Fruit fly (Drosophila melanogaster) whole organism, embryonic: ENCODE results near the gene CG11409.

Source experiments
- Abd-B ChIP-seq: fragments of 200-800 bp; sonication (Bioruptor generic); optimal IDR thresholded peaks from 2 replicates; lab custom pipeline; 2018; ENCODE audit warnings: missing biosample characterization, mild to moderate bottlenecking, missing genetic modification characterization, moderate library complexity
- Asciz ChIP-seq: fragments of 200-800 bp; sonication (Bioruptor generic); optimal IDR thresholded peaks from 2 replicates; lab custom pipeline; 2017; ENCODE audit warnings: missing biosample characterization, mild to moderate bottlenecking, missing genetic modification characterization, missing genetic modification reagents
- CG10462 ChIP-seq: fragments of 200-800 bp; sonication (Bioruptor generic); optimal IDR thresholded peaks from 2 replicates; lab custom pipeline; 2016; ENCODE audit warnings: missing biosample characterization, missing genetic modification characterization
- CG11093 ChIP-seq: fragments of 200-800 bp; sonication (Bioruptor generic); IDR thresholded peaks from 3 replicates; pipeline ENCODE4 v1.3.6; 2022; ENCODE audit warnings: missing biosample characterization, missing genetic modification characterization
- CG11696 ChIP-seq: fragments of 200-800 bp; sonication (Bioruptor generic); IDR thresholded peaks from 2 replicates; pipeline ENCODE4 v1.3.6; 2022; ENCODE audit warnings: missing biosample characterization, missing genetic modification characterization
- CG13775 ChIP-seq: fragments of 200-800 bp; sonication (Bioruptor generic); optimal IDR thresholded peaks from 3 replicates; lab custom pipeline; 2017; ENCODE audit warnings: missing biosample characterization, mild to moderate bottlenecking, missing genetic modification characterization
- CG14710 ChIP-seq: fragments of 200-800 bp; sonication (Bioruptor generic); optimal IDR thresholded peaks from 3 replicates; lab custom pipeline; 2019; ENCODE audit warnings: missing biosample characterization, mild to moderate bottlenecking, missing genetic modification characterization, moderate library complexity
- CG16815 ChIP-seq: fragments of 200-800 bp; sonication (Bioruptor generic); optimal IDR thresholded peaks from 3 replicates; lab custom pipeline; 2017; ENCODE audit warnings: missing biosample characterization, mild to moderate bottlenecking, missing genetic modification characterization
- CG17612 ChIP-seq: fragments of 200-800 bp; sonication (Bioruptor generic); IDR thresholded peaks from 2 replicates; pipeline ENCODE4 v1.3.6; 2022; ENCODE audit warnings: missing biosample characterization, missing genetic modification characterization
- CG2116 ChIP-seq: fragments of 200-800 bp; sonication (Bioruptor generic); optimal IDR thresholded peaks from 3 replicates; lab custom pipeline; 2018; ENCODE audit warnings: missing biosample characterization, mild to moderate bottlenecking, missing genetic modification characterization
- CG2120 ChIP-seq: fragments of 200-800 bp; sonication (Bioruptor generic); optimal IDR thresholded peaks from 3 replicates; lab custom pipeline; 2016; ENCODE audit warnings: missing biosample characterization, missing genetic modification characterization
- CG30431 ChIP-seq: fragments of 200-800 bp; sonication (Bioruptor generic); optimal IDR thresholded peaks from 2 replicates; lab custom pipeline; 2017; ENCODE audit warnings: missing biosample characterization, missing genetic modification characterization
- CG3407 ChIP-seq: fragments of 200-800 bp; sonication (Bioruptor generic); optimal IDR thresholded peaks from 2 replicates; lab custom pipeline; 2018; ENCODE audit warnings: missing biosample characterization, mild to moderate bottlenecking, missing genetic modification characterization
- CG3726 ChIP-seq: fragments of 200-800 bp; sonication (Bioruptor generic); IDR thresholded peaks from 3 replicates; pipeline ENCODE4, ENCODE4 v1.3.6; 2022; ENCODE audit warnings: missing biosample characterization, missing genetic modification characterization
- CG3838 ChIP-seq: fragments of 200-800 bp; sonication (Bioruptor generic); optimal IDR thresholded peaks from 3 replicates; lab custom pipeline; 2016; ENCODE audit warnings: missing biosample characterization, missing genetic modification characterization
- CG3995 ChIP-seq: fragments of 200-800 bp; sonication (Bioruptor generic); optimal IDR thresholded peaks from 3 replicates; lab custom pipeline; 2016; ENCODE audit warnings: missing biosample characterization, missing genetic modification characterization
- CG5245 ChIP-seq: fragments of 200-800 bp; sonication (Bioruptor generic); optimal IDR thresholded peaks from 3 replicates; lab custom pipeline; 2016; ENCODE audit warnings: missing biosample characterization, missing genetic modification characterization
- Chrac-16 ChIP-seq: fragments of 200-800 bp; sonication (Bioruptor generic); optimal IDR thresholded peaks from 3 replicates; lab custom pipeline; 2016; ENCODE audit warnings: missing biosample characterization, missing genetic modification characterization
- D19B ChIP-seq: fragments of 200-800 bp; sonication (Bioruptor generic); optimal IDR thresholded peaks from 2 replicates; lab custom pipeline; 2017; ENCODE audit warnings: missing biosample characterization, mild to moderate bottlenecking, missing genetic modification characterization
- Elba2 ChIP-seq: fragments of 200-800 bp; sonication (Bioruptor generic); optimal IDR thresholded peaks from 3 replicates; lab custom pipeline; 2016; ENCODE audit warnings: missing biosample characterization, missing genetic modification characterization
- Ets65A ChIP-seq: fragments of 200-800 bp; sonication (Bioruptor generic); peaks from one replicate; lab custom pipeline; 2016; ENCODE audit warnings: missing biosample characterization, missing genetic modification characterization
- HLH4C ChIP-seq: fragments of 200-800 bp; sonication (Bioruptor generic); IDR thresholded peaks from 3 replicates; pipeline ENCODE4 v1.3.6; 2022; ENCODE audit warnings: missing biosample characterization, missing genetic modification characterization; ENCODE audit not compliant: partially characterized antibody
- Med ChIP-seq: fragments of 200-800 bp; sonication (Bioruptor generic); peaks from one replicate; lab custom pipeline; 2016; ENCODE audit warnings: missing biosample characterization, missing genetic modification characterization, mild to moderate bottlenecking, inconsistent platforms, moderate library complexity
- Mrtf ChIP-seq: fragments of 200-800 bp; sonication (Bioruptor generic); IDR thresholded peaks from 3 replicates; pipeline ENCODE4 v1.3.6; 2022; ENCODE audit warnings: missing biosample characterization, missing genetic modification characterization
- PHDP ChIP-seq: fragments of 200-800 bp; sonication (Bioruptor generic); optimal IDR thresholded peaks from 3 replicates; lab custom pipeline; 2018; ENCODE audit warnings: missing biosample characterization, mild to moderate bottlenecking, missing genetic modification characterization, moderate library complexity
- Pdp1 ChIP-seq, 2 experiments: fragments of 200-800 bp; sonication (Bioruptor generic); optimal IDR thresholded peaks; 3 replicates each; lab custom pipeline; 2016; ENCODE audit warnings: missing biosample characterization in 2 of 2, missing genetic modification characterization in 2 of 2, mild to moderate bottlenecking in 1 of 2, moderate library complexity in 1 of 2
- Sin3A ChIP-seq: fragments of >200 bp; optimal IDR thresholded peaks from 2 replicates; lab custom pipeline; 2018
- al ChIP-seq: fragments of 200-800 bp; sonication (Bioruptor generic); IDR thresholded peaks from 2 replicates; pipeline ENCODE4 v1.3.6; 2022; ENCODE audit warnings: missing biosample characterization, missing genetic modification characterization
- aop ChIP-seq: fragments of 200-800 bp; sonication (Bioruptor generic); IDR thresholded peaks from 2 replicates; pipeline ENCODE4 v1.3.6; 2022; ENCODE audit warnings: missing biosample characterization, missing genetic modification characterization
- ase ChIP-seq: fragments of 200-800 bp; sonication (Bioruptor generic); IDR thresholded peaks from 3 replicates; pipeline ENCODE4 v1.3.6; 2022; ENCODE audit warnings: missing biosample characterization, missing genetic modification characterization
- az2 ChIP-seq: fragments of 200-800 bp; sonication (Bioruptor generic); optimal IDR thresholded peaks from 3 replicates; lab custom pipeline; 2016; ENCODE audit warnings: missing biosample characterization, missing genetic modification characterization
- bab2 ChIP-seq: fragments of 200-800 bp; sonication (Bioruptor generic); optimal IDR thresholded peaks from 2 replicates; lab custom pipeline; 2016; ENCODE audit warnings: missing biosample characterization, missing genetic modification characterization
- bigmax ChIP-seq: fragments of 200-800 bp; sonication (Bioruptor generic); optimal IDR thresholded peaks from 2 replicates; lab custom pipeline; 2018; ENCODE audit warnings: missing biosample characterization, mild to moderate bottlenecking, missing genetic modification characterization
- cato ChIP-seq: fragments of 200-800 bp; sonication (Bioruptor generic); optimal IDR thresholded peaks from 2 replicates; lab custom pipeline; 2016; ENCODE audit warnings: missing biosample characterization, missing genetic modification characterization, borderline replicate concordance
- cwo ChIP-seq: fragments of 200-800 bp; sonication (Bioruptor generic); optimal IDR thresholded peaks from 3 replicates; lab custom pipeline; 2017; ENCODE audit warnings: missing biosample characterization, missing genetic modification characterization, mild to moderate bottlenecking, moderate library complexity, missing genetic modification reagents
- dpn ChIP-seq, 2 experiments: fragments of 200-800 bp; sonication (Bioruptor generic); optimal IDR thresholded peaks; 3 replicates each; lab custom pipeline; 2016; ENCODE audit warnings: missing biosample characterization in 2 of 2, missing genetic modification characterization in 2 of 2
- hbn ChIP-seq: fragments of 200-800 bp; sonication (Bioruptor generic); IDR thresholded peaks from 2 replicates; pipeline ENCODE4 v1.3.6; 2022; ENCODE audit warnings: missing biosample characterization, missing genetic modification characterization; ENCODE audit not compliant: partially characterized antibody
- inv ChIP-seq: fragments of 200-800 bp; sonication (Bioruptor generic); IDR thresholded peaks from 2 replicates; pipeline ENCODE4 v1.3.6; 2022; ENCODE audit warnings: missing biosample characterization, missing genetic modification characterization; ENCODE audit not compliant: partially characterized antibody
- jumu ChIP-seq: fragments of 200-800 bp; sonication (Bioruptor generic); optimal IDR thresholded peaks from 3 replicates; lab custom pipeline; 2016; ENCODE audit warnings: missing biosample characterization, missing genetic modification characterization
- kah ChIP-seq: fragments of 200-800 bp; sonication (Bioruptor generic); optimal IDR thresholded peaks from 2 replicates; lab custom pipeline; 2018; ENCODE audit warnings: missing biosample characterization, mild to moderate bottlenecking, missing genetic modification characterization
- klu ChIP-seq: fragments of 200-800 bp; sonication (Bioruptor generic); IDR thresholded peaks from 2 replicates; pipeline ENCODE4 v1.3.6; 2022; ENCODE audit warnings: missing biosample characterization, missing genetic modification characterization
- knrl ChIP-seq: fragments of 200-800 bp; sonication (Bioruptor generic); IDR thresholded peaks from 3 replicates; pipeline ENCODE4 v1.3.6; 2022; ENCODE audit warnings: missing biosample characterization, missing genetic modification characterization; ENCODE audit not compliant: partially characterized antibody
- lilli ChIP-seq: fragments of 200-800 bp; sonication (Bioruptor generic); optimal IDR thresholded peaks from 3 replicates; lab custom pipeline; 2016; ENCODE audit warnings: missing biosample characterization, missing genetic modification characterization
- lmd ChIP-seq: fragments of 200-800 bp; sonication (Bioruptor generic); IDR thresholded peaks from 2 replicates; pipeline ENCODE4 v1.3.6; 2022; ENCODE audit warnings: missing biosample characterization, missing genetic modification characterization
- nau ChIP-seq: fragments of 200-800 bp; sonication (Bioruptor generic); optimal IDR thresholded peaks from 3 replicates; lab custom pipeline; 2017; ENCODE audit warnings: missing biosample characterization, mild to moderate bottlenecking, missing genetic modification characterization, missing genetic modification reagents
- peb ChIP-seq: fragments of 200-800 bp; sonication (Bioruptor generic); IDR thresholded peaks from 2 replicates; pipeline ENCODE4 v1.3.6; 2022; ENCODE audit warnings: missing biosample characterization, missing genetic modification characterization
- pita ChIP-seq: fragments of 200-800 bp; sonication (Bioruptor generic); optimal IDR thresholded peaks from 2 replicates; lab custom pipeline; 2017; ENCODE audit warnings: missing biosample characterization, mild to moderate bottlenecking, missing genetic modification characterization
- pzg ChIP-seq: fragments of 200-800 bp; sonication (Bioruptor generic); optimal IDR thresholded peaks from 3 replicates; lab custom pipeline; 2018; ENCODE audit warnings: missing biosample characterization, mild to moderate bottlenecking, missing genetic modification characterization, moderate library complexity
- ranshi ChIP-seq: fragments of 200-800 bp; sonication (Bioruptor generic); IDR thresholded peaks from 2 replicates; pipeline ENCODE4 v1.3.6; 2022; ENCODE audit warnings: missing biosample characterization, missing genetic modification characterization
- sob ChIP-seq: fragments of 200-800 bp; sonication (Bioruptor generic); IDR thresholded peaks from 2 replicates; pipeline ENCODE4 v1.3.6; 2022; ENCODE audit warnings: missing biosample characterization, missing genetic modification characterization
- tin ChIP-seq: fragments of 200-800 bp; sonication (Bioruptor generic); optimal IDR thresholded peaks from 3 replicates; lab custom pipeline; 2016; ENCODE audit warnings: missing biosample characterization, missing genetic modification characterization
- ttk ChIP-seq: fragments of 200-800 bp; sonication (Bioruptor generic); IDR thresholded peaks from 2 replicates; pipeline ENCODE4 v2.1.2; 2022; ENCODE audit warnings: missing biosample characterization, missing genetic modification characterization

Gene CG11409

DNA sequence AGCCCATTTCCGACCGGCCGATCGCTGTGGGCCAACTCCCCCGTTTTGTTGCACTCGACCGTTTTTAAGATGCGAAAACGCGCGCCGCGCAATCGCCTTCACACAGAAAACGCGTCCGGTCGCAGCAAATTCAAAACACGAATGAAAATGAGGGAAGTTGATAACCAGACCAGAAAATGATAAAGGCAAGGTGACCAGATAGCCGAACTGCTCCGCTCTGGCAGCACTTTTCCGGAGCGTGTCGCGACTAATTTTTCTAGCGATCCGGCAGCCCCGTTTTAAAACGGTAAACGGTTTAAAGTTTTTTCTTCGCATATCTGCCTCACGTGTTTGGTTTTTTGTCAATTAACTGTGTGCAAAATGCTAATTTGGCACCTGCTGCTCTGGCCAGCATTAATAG lies 19.2 kb downstream of the CG11409 start, which contains the start of gene DAAM (continued):
- TF ChIP-seq Pdp1 (GFP tag; optimal IDR thresholded peaks at IDR 0.05; lab: Kevin White, UChicago) = peak in 1 of 2 experiments; percentile 2
- peak; percentile 32 for TF ChIP-seq Sin3A
- TF ChIP-seq CG14710 (tag; lab: Kevin White, UChicago) = peak; percentile 57
- no peak for TF ChIP-seq hbn (GFP tag; lab: Robert Waterston, UW)
- TF ChIP-seq kah (GFP tag; lab: Kevin White, UChicago) = no peak
- TF ChIP-seq bab2 (GFP tag; lab: Kevin White, UChicago) = no peak
- TF ChIP-seq CG10462 (GFP tag; lab: Kevin White, UChicago) = no peak
- TF ChIP-seq CG5245 (GFP tag; lab: Kevin White, UChicago) = no peak
- no peak for TF ChIP-seq CG30431 (GFP tag; lab: Kevin White, UChicago)
- TF ChIP-seq CG16815 (GFP tag; lab: Kevin White, UChicago) = no peak
- TF ChIP-seq PHDP = no peak
- 0 out of 2 replicates have a peak, but pooled peaks have one; percentile 8 for TF ChIP-seq al
- peak; percentile 32 for TF ChIP-seq bigmax (GFP tag; lab: Kevin White, UChicago)
- TF ChIP-seq ranshi (GFP tag; lab: Robert Waterston, UW) = no peak
- TF ChIP-seq pita = peak; percentile 71
- TF ChIP-seq cwo (GFP tag; lab: Kevin White, UChicago) = peak; percentile 18
- TF ChIP-seq CG3995 (GFP tag; lab: Kevin White, UChicago) = peak; percentile 25
- no peak for TF ChIP-seq CG3838 (GFP tag; lab: Kevin White, UChicago)
- peak; percentile 69 for TF ChIP-seq sob
- no peak for TF ChIP-seq lmd (GFP tag; lab: Robert Waterston, UW)
- peak; percentile 87 for TF ChIP-seq pzg
- TF ChIP-seq Asciz (GFP tag; lab: Kevin White, UChicago) = no peak
- peak; percentile 43 to 46 for TF ChIP-seq dpn (GFP tag; optimal IDR thresholded peaks at IDR 0.05; lab: Kevin White, UChicago)
- TF ChIP-seq CG2116 (GFP tag; lab: Kevin White, UChicago) = peak; percentile 59
- TF ChIP-seq Abd-B = no peak
- TF ChIP-seq D19B (GFP tag; lab: Kevin White, UChicago) = no peak
- no peak for TF ChIP-seq cato (GFP tag; lab: Kevin White, UChicago)
- no peak for TF ChIP-seq aop (GFP tag; lab: Robert Waterston, UW)
- no peak for TF ChIP-seq CG11696 (GFP tag; lab: Robert Waterston, UW)
- TF ChIP-seq Mrtf (GFP tag; lab: Robert Waterston, UW) = no peak
- peak; percentile 26; the same call in 1 of the 2 replicates for TF ChIP-seq inv (GFP tag; lab: Robert Waterston, UW)
- peak; percentile 45 for TF ChIP-seq jumu (GFP tag; lab: Kevin White, UChicago)
- no peak for TF ChIP-seq peb (GFP tag; lab: Robert Waterston, UW)
- peak; percentile 55 for TF ChIP-seq HLH4C
- TF ChIP-seq Ets65A (GFP tag; lab: Kevin White, UChicago) = peak; percentile 99
- no peak for TF ChIP-seq CG2120 (GFP tag; lab: Kevin White, UChicago)
- TF ChIP-seq ttk (GFP tag; lab: Robert Waterston, UW) = no peak
- no peak for TF ChIP-seq klu (GFP tag; lab: Robert Waterston, UW)
- TF ChIP-seq az2 = no peak
- TF ChIP-seq tin = no peak
- TF ChIP-seq ase (GFP tag; lab: Robert Waterston, UW) = no peak
- no peak for TF ChIP-seq CG11093 (GFP tag; lab: Robert Waterston, UW)
- peak; percentile 95 for TF ChIP-seq Med (GFP tag; lab: Kevin White, UChicago)
- TF ChIP-seq lilli (GFP tag; lab: Kevin White, UChicago) = no peak
- no peak for TF ChIP-seq CG3407 (GFP tag; lab: Kevin White, UChicago)
- TF ChIP-seq Chrac-16 (GFP tag; lab: Kevin White, UChicago) = no peak
- no peak for TF ChIP-seq CG13775
- TF ChIP-seq knrl (GFP tag; lab: Robert Waterston, UW) = peak; percentile 54
- TF ChIP-seq nau (GFP tag; lab: Kevin White, UChicago) = no peak
- no peak for TF ChIP-seq Elba2 (GFP tag; lab: Kevin White, UChicago)
- TF ChIP-seq CG17612 (GFP tag; lab: Robert Waterston, UW) = no peak
- no peak for TF ChIP-seq CG3726
